Worm (Caenorhabditis elegans) whole organism, young adult: ENCODE measurements around the gene mrps-23.

ENCODE experiments used
- B0261.1 ChIP-seq: sonication (generic microtip); optimal IDR thresholded peaks from 2 replicates; lab custom pipeline; 2016; ENCODE audit warnings: mild to moderate bottlenecking, missing genetic modification characterization, moderate library complexity, missing compliant biosample characterization
- B0336.3 ChIP-seq: fragments of 200-800 bp; sonication (Bioruptor generic); IDR thresholded peaks from 2 replicates; pipeline ENCODE4 v1.3.6; 2022; ENCODE audit warnings: missing genetic modification characterization, missing compliant biosample characterization
- F10E7.11 ChIP-seq: sonication (generic microtip); optimal IDR thresholded peaks from 2 replicates; lab custom pipeline; 2017; ENCODE audit warnings: mild to moderate bottlenecking, missing genetic modification characterization, moderate library complexity, missing compliant biosample characterization
- F23B12.7 ChIP-seq: sonication (generic microtip); optimal IDR thresholded peaks from 2 replicates; lab custom pipeline; 2017; ENCODE audit warnings: missing genetic modification characterization, mild to moderate bottlenecking, missing compliant biosample characterization, antibody characterized with exemption, moderate library complexity; ENCODE audit not compliant: insufficient read depth
- F33H1.4 ChIP-seq: fragments of 200-800 bp; sonication (Bioruptor generic); IDR thresholded peaks from 2 replicates; pipeline ENCODE4 v1.3.6; 2022; ENCODE audit warnings: missing genetic modification reagents, missing genetic modification characterization, missing compliant biosample characterization
- F49E8.2 ChIP-seq: sonication (generic microtip); optimal IDR thresholded peaks from 3 replicates; lab custom pipeline; 2017; ENCODE audit warnings: missing genetic modification characterization, mild to moderate bottlenecking, missing compliant biosample characterization, antibody characterized with exemption, moderate library complexity; ENCODE audit not compliant: insufficient read depth
- F57A8.1 ChIP-seq: fragments of 200-800 bp; sonication (Bioruptor generic); optimal IDR thresholded peaks from 2 replicates; lab custom pipeline; 2018; ENCODE audit warnings: mild to moderate bottlenecking, missing genetic modification characterization, moderate library complexity, missing compliant biosample characterization
- Y53F4B.3 ChIP-seq: fragments of 200-800 bp; sonication (Bioruptor generic); IDR thresholded peaks from 2 replicates; pipeline ENCODE4 v1.3.6; 2022; ENCODE audit warnings: missing genetic modification reagents, missing genetic modification characterization, missing compliant biosample characterization
- Y56A3A.18 ChIP-seq: fragments of 200-800 bp; sonication (Bioruptor generic); IDR thresholded peaks from 2 replicates; pipeline ENCODE4 v1.3.6; 2022; ENCODE audit warnings: missing genetic modification reagents, missing genetic modification characterization, missing compliant biosample characterization
- Y95B8A.8 ChIP-seq: fragments of 200-800 bp; sonication (Bioruptor generic); IDR thresholded peaks from 2 replicates; pipeline ENCODE4 v1.3.6; 2022; ENCODE audit warnings: missing genetic modification reagents, missing genetic modification characterization, missing compliant biosample characterization
- attf-5 ChIP-seq: fragments of 200-800 bp; sonication (Bioruptor generic); optimal IDR thresholded peaks from 2 replicates; lab custom pipeline; 2018; ENCODE audit warnings: mild to moderate bottlenecking, missing genetic modification characterization, missing compliant biosample characterization
- attf-6 ChIP-seq: fragments of 200-800 bp; sonication (Bioruptor generic); IDR thresholded peaks from 2 replicates; pipeline ENCODE4 v1.3.6; 2022; ENCODE audit warnings: missing genetic modification reagents, missing genetic modification characterization, missing compliant biosample characterization
- bed-2 ChIP-seq: fragments of 200-800 bp; sonication (Bioruptor generic); IDR thresholded peaks from 2 replicates; pipeline ENCODE4 v1.3.6; 2022; ENCODE audit warnings: missing genetic modification reagents, missing genetic modification characterization, missing compliant biosample characterization
- ceh-27 ChIP-seq: fragments of 200-800 bp; sonication (Bioruptor generic); optimal IDR thresholded peaks from 2 replicates; lab custom pipeline; 2018; ENCODE audit warnings: mild to moderate bottlenecking, missing genetic modification characterization, moderate library complexity, missing compliant biosample characterization
- ceh-40 ChIP-seq: fragments of 200-800 bp; sonication (Bioruptor generic); IDR thresholded peaks from 2 replicates; pipeline ENCODE4 v1.3.6; 2022; ENCODE audit warnings: missing genetic modification characterization, missing compliant biosample characterization
- ceh-79 ChIP-seq: sonication (generic microtip); optimal IDR thresholded peaks from 2 replicates; lab custom pipeline; 2017; ENCODE audit warnings: mild to moderate bottlenecking, missing genetic modification characterization, missing compliant biosample characterization
- ceh-91 ChIP-seq: fragments of 200-800 bp; sonication (Bioruptor generic); IDR thresholded peaks from 2 replicates; pipeline ENCODE4 v1.3.6; 2022; ENCODE audit warnings: missing genetic modification reagents, missing genetic modification characterization, missing compliant biosample characterization
- dox-1 ChIP-seq: fragments of 200-800 bp; sonication (Bioruptor generic); IDR thresholded peaks from 2 replicates; pipeline ENCODE4 v1.3.6; 2022; ENCODE audit warnings: missing genetic modification reagents, missing genetic modification characterization, missing compliant biosample characterization
- dpl-1 ChIP-seq: fragments of 150-350 bp; optimal IDR thresholded peaks from 2 replicates; lab custom pipeline; 2014; ENCODE audit warnings: missing biosample characterization, missing genetic modification reagents, missing genetic modification characterization
- efl-1 ChIP-seq: fragments of 150-350 bp; optimal IDR thresholded peaks from 2 replicates; lab custom pipeline; 2014; ENCODE audit warnings: missing biosample characterization, missing genetic modification reagents, missing genetic modification characterization
- fkh-3 ChIP-seq: sonication (generic microtip); optimal IDR thresholded peaks from 2 replicates; lab custom pipeline; 2016; ENCODE audit warnings: mild to moderate bottlenecking, missing genetic modification characterization, missing compliant biosample characterization
- hlh-12 ChIP-seq: sonication (generic microtip); optimal IDR thresholded peaks from 2 replicates; lab custom pipeline; 2016; ENCODE audit warnings: missing genetic modification characterization, missing compliant biosample characterization
- hmg-1.2 ChIP-seq: fragments of 200-800 bp; sonication (Bioruptor generic); IDR thresholded peaks from 2 replicates; pipeline ENCODE4 v1.3.6; 2022; ENCODE audit warnings: missing genetic modification reagents, missing genetic modification characterization, missing compliant biosample characterization
- hsf-1 ChIP-seq: fragments of 200-800 bp; sonication (Bioruptor generic); IDR thresholded peaks from 2 replicates; pipeline ENCODE4 v1.3.6; 2022; ENCODE audit warnings: missing genetic modification reagents, missing genetic modification characterization, missing compliant biosample characterization
- lin-35 ChIP-seq, 3 experiments: fragments of 150-350 bp in 2 of 3; sonication (generic microtip) in 1 of 3; optimal IDR thresholded peaks; 2 replicates each; lab custom pipeline; 2014 to 2018; ENCODE audit warnings: missing biosample characterization in 3 of 3, missing genetic modification characterization in 3 of 3, missing genetic modification reagents in 3 of 3
- lin-54 ChIP-seq: fragments of 200-800 bp; sonication (Bioruptor generic); optimal IDR thresholded peaks from 2 replicates; lab custom pipeline; 2018; ENCODE audit warnings: mild to moderate bottlenecking, missing genetic modification characterization, missing compliant biosample characterization
- lir-1 ChIP-seq: fragments of 200-800 bp; sonication (Bioruptor generic); conservative IDR thresholded peaks from 2 replicates; pipeline ENCODE4 v1.3.6; 2022; ENCODE audit warnings: missing genetic modification reagents, missing genetic modification characterization, missing compliant biosample characterization
- madf-10 ChIP-seq: sonication (generic microtip); optimal IDR thresholded peaks from 2 replicates; lab custom pipeline; 2016; ENCODE audit warnings: mild to moderate bottlenecking, missing genetic modification characterization, missing compliant biosample characterization
- madf-8 ChIP-seq: fragments of 200-800 bp; sonication (Bioruptor generic); conservative IDR thresholded peaks from 2 replicates; pipeline ENCODE4 v1.3.6; 2022; ENCODE audit warnings: missing genetic modification reagents, missing genetic modification characterization, missing compliant biosample characterization
- mcd-1 ChIP-seq: fragments of 200-800 bp; sonication (Bioruptor generic); IDR thresholded peaks from 2 replicates; pipeline ENCODE4 v1.3.6; 2022; ENCODE audit warnings: missing genetic modification reagents, missing genetic modification characterization, missing compliant biosample characterization
- mel-28 ChIP-seq: sonication (generic microtip); optimal IDR thresholded peaks from 2 replicates; lab custom pipeline; 2016; ENCODE audit warnings: borderline replicate concordance, mild to moderate bottlenecking, missing genetic modification characterization, missing compliant biosample characterization
- nfyb-1 ChIP-seq: fragments of 200-800 bp; sonication (Bioruptor generic); IDR thresholded peaks from 2 replicates; pipeline ENCODE4 v1.3.6; 2022; ENCODE audit warnings: missing genetic modification reagents, missing genetic modification characterization, missing compliant biosample characterization
- nhr-179 ChIP-seq: sonication (generic microtip); optimal IDR thresholded peaks from 2 replicates; lab custom pipeline; 2016; ENCODE audit warnings: mild to moderate bottlenecking, missing genetic modification characterization, missing compliant biosample characterization
- nhr-27 ChIP-seq: fragments of 200-800 bp; sonication (Bioruptor generic); optimal IDR thresholded peaks from 2 replicates; lab custom pipeline; 2018; ENCODE audit warnings: mild to moderate bottlenecking, missing genetic modification characterization, moderate library complexity, missing compliant biosample characterization
- nhr-80 ChIP-seq: sonication (generic microtip); optimal IDR thresholded peaks from 2 replicates; lab custom pipeline; 2016; ENCODE audit warnings: missing genetic modification characterization, missing compliant biosample characterization
- nhr-90 ChIP-seq: sonication (generic microtip); optimal IDR thresholded peaks from 2 replicates; lab custom pipeline; 2016; ENCODE audit warnings: missing genotype, mild to moderate bottlenecking, missing genetic modification characterization, missing compliant biosample characterization
- snpc-1.1 ChIP-seq: sonication (generic microtip); optimal IDR thresholded peaks from 2 replicates; lab custom pipeline; 2017; ENCODE audit warnings: missing genetic modification characterization, mild to moderate bottlenecking, missing compliant biosample characterization, antibody characterized with exemption, moderate library complexity, missing genotype, missing genetic modification reagents; ENCODE audit not compliant: insufficient read depth
- snpc-4 ChIP-seq, 5 experiments: fragments of 150-350 bp in 1 of 5; sonication (generic microtip) in 4 of 5; optimal IDR thresholded peaks; 2 replicates each; lab custom pipeline; 2014 to 2018; ENCODE audit warnings: missing genetic modification characterization in 5 of 5, missing biosample characterization in 3 of 5, antibody characterized with exemption in 2 of 5, mild to moderate bottlenecking in 2 of 5, missing compliant biosample characterization in 2 of 5, missing genotype in 2 of 5, moderate library complexity in 2 of 5, missing genetic modification reagents in 1 of 5
- unc-62 ChIP-seq: fragments of 150-350 bp; optimal IDR thresholded peaks from 2 replicates; lab custom pipeline; 2014; ENCODE audit warnings: missing biosample characterization, missing genetic modification reagents, missing genetic modification characterization
- zim-3 ChIP-seq: sonication (generic microtip); optimal IDR thresholded peaks from 2 replicates; lab custom pipeline; 2017; ENCODE audit warnings: mild to moderate bottlenecking, missing genetic modification characterization, moderate library complexity, missing compliant biosample characterization
- ztf-18 ChIP-seq: sonication (generic microtip); optimal IDR thresholded peaks from 2 replicates; lab custom pipeline; 2016; ENCODE audit warnings: missing genotype, mild to moderate bottlenecking, missing genetic modification characterization, missing compliant biosample characterization
- ztf-22 ChIP-seq: fragments of 200-800 bp; sonication (Bioruptor generic); optimal IDR thresholded peaks from 2 replicates; lab custom pipeline; 2018; ENCODE audit warnings: mild to moderate bottlenecking, missing genetic modification characterization, moderate library complexity, missing compliant biosample characterization
- ztf-25 ChIP-seq: fragments of 200-800 bp; sonication (Bioruptor generic); IDR thresholded peaks from 2 replicates; pipeline ENCODE4 v1.3.6; 2022; ENCODE audit warnings: missing genetic modification reagents, missing genetic modification characterization, missing compliant biosample characterization
- ztf-28 ChIP-seq: fragments of 200-800 bp; sonication (Bioruptor generic); IDR thresholded peaks from 2 replicates; pipeline ENCODE4 v1.3.6; 2022; ENCODE audit warnings: missing genetic modification reagents, missing genetic modification characterization, missing compliant biosample characterization
- ztf-3 ChIP-seq: fragments of 200-800 bp; sonication (Bioruptor generic); optimal IDR thresholded peaks from 2 replicates; lab custom pipeline; 2018; ENCODE audit warnings: mild to moderate bottlenecking, missing genetic modification characterization, missing compliant biosample characterization
- ztf-6 ChIP-seq: fragments of 200-800 bp; sonication (Bioruptor generic); IDR thresholded peaks from 2 replicates; pipeline ENCODE4 v1.3.6; 2022; ENCODE audit warnings: missing genetic modification reagents, missing genetic modification characterization, missing compliant biosample characterization

mrps-23 gene

ce11 chrIII:9507799-9508198 lies 15.7 kb downstream of the mrps-23 start, which contains the start of gene vha-14:
vha-14 (plus strand) TSS chrIII:9508100.
- TF ChIP-seq ceh-91 (GFP tag; lab: Robert Waterston, UW) (no peak), lin-54 (GFP tag; lab: Kevin White, UChicago) (no peak), dox-1 (GFP tag; lab: Robert Waterston, UW) (no peak), ztf-3 (GFP tag; lab: Kevin White, UChicago) (no peak), attf-5 (GFP tag; lab: Kevin White, UChicago) (peak; percentile 39), mcd-1 (GFP tag; lab: Robert Waterston, UW) (peak; percentile 38; the same call in 1 of the 2 replicates), nhr-80 (tag; lab: Kevin White, UChicago) (peak; percentile 63), ceh-40 (no peak), ceh-79 (tag; lab: Kevin White, UChicago) (no peak), F23B12.7 (tag; lab: Kevin White, UChicago) (peak; percentile 25)

ce11 chrIII:9504347-9504746 lies 19.1 kb downstream of the mrps-23 start:
- no peak for TF ChIP-seq Y56A3A.18
- no peak for TF ChIP-seq unc-62 (GFP tag; lab: Kevin White, UChicago)
- TF ChIP-seq B0261.1 (tag; lab: Kevin White, UChicago) = no peak
- no peak for TF ChIP-seq ztf-25 (GFP tag; lab: Robert Waterston, UW)
- TF ChIP-seq ztf-28 (GFP tag; lab: Robert Waterston, UW) = no peak
- no peak for TF ChIP-seq nhr-179 (tag; lab: Kevin White, UChicago)
- TF ChIP-seq dpl-1 (GFP tag; lab: Kevin White, UChicago) = peak; percentile 50
- TF ChIP-seq efl-1 (GFP tag; lab: Kevin White, UChicago) = peak; percentile 82
- TF ChIP-seq madf-8 (GFP tag; lab: Robert Waterston, UW) = peak; percentile 92
- TF ChIP-seq nfyb-1 = 0 out of 2 replicates have a peak, but pooled peaks have one; percentile 55
- TF ChIP-seq hsf-1 (GFP tag; lab: Robert Waterston, UW) = peak; percentile 91
- no peak for TF ChIP-seq nhr-90 (tag; lab: Kevin White, UChicago)
- TF ChIP-seq attf-5 (GFP tag; lab: Kevin White, UChicago) = no peak
- no peak for TF ChIP-seq snpc-1.1 (tag; lab: Kevin White, UChicago)
- TF ChIP-seq F33H1.4 (GFP tag; lab: Robert Waterston, UW) = peak; percentile 71
- TF ChIP-seq F10E7.11 (tag; lab: Kevin White, UChicago) = no peak
- TF ChIP-seq mel-28 (tag; lab: Kevin White, UChicago) = no peak
- TF ChIP-seq B0336.3 (GFP tag; lab: Robert Waterston, UW) = no peak
- TF ChIP-seq ztf-6 (GFP tag; lab: Robert Waterston, UW) = no peak
- no peak for TF ChIP-seq bed-2 (GFP tag; lab: Robert Waterston, UW)
- no peak for TF ChIP-seq madf-10 (tag; lab: Kevin White, UChicago)
- TF ChIP-seq F49E8.2 (tag; lab: Kevin White, UChicago) = no peak
- no peak for TF ChIP-seq snpc-4 (GFP tag; optimal IDR thresholded peaks at IDR 0.05; lab: Kevin White, UChicago)
- peak in 1 of 4 experiments; percentile 23 for TF ChIP-seq snpc-4 (tag; optimal IDR thresholded peaks at IDR 0.05; lab: Kevin White, UChicago)
- TF ChIP-seq F57A8.1 (GFP tag; lab: Kevin White, UChicago) = no peak
- peak; percentile 33 for TF ChIP-seq hmg-1.2 (GFP tag; lab: Robert Waterston, UW)
- TF ChIP-seq Y53F4B.3 = no peak
- no peak for TF ChIP-seq ztf-22 (GFP tag; lab: Kevin White, UChicago)
- TF ChIP-seq lir-1 (GFP tag; lab: Robert Waterston, UW) = no peak
- no peak for TF ChIP-seq Y95B8A.8 (GFP tag; lab: Robert Waterston, UW)
- peak; percentile 22 for TF ChIP-seq ztf-18 (tag; lab: Kevin White, UChicago)
- TF ChIP-seq zim-3 (tag; lab: Kevin White, UChicago) = no peak
- no peak for TF ChIP-seq ceh-27
- no peak for TF ChIP-seq ceh-40
- TF ChIP-seq attf-6 (GFP tag; lab: Robert Waterston, UW) = no peak
- peak; percentile 91 for TF ChIP-seq ceh-91 (GFP tag; lab: Robert Waterston, UW)
- TF ChIP-seq nhr-27 (tag; lab: Kevin White, UChicago) = no peak
- TF ChIP-seq lin-35 (GFP tag; optimal IDR thresholded peaks at IDR 0.05; lab: Kevin White, UChicago) = no peak
- no peak for TF ChIP-seq fkh-3 (tag; lab: Kevin White, UChicago)
- no peak for TF ChIP-seq hlh-12 (tag; lab: Kevin White, UChicago)
